Worm (Caenorhabditis elegans): ENCODE results near the gene cblc-1.

DNA sequence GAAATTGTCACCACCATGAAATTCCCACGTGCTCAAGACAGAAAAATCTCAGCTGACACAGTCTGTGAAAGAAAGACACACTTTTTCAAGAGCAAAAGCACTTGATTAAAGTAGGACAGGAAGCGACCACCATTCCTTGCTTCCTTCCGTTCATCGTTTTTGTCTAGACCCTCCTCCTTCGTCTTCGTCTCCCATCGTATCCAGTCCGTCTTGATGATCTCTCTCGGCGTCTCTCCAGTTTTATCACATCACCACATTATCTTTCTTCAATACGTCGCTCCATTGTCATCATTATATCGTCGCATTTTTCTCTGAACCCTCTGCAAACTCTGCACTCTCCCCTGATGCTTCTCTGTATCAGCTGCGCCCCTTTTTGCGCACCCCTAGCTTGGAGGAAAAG, 32.8 kb downstream of the cblc-1 start:
- TF ChIP-seq ztf-29 (GFP tag; IDR thresholded peaks at IDR 0.05) (no peak), klf-2 (GFP tag; conservative IDR thresholded peaks at IDR 0.05) (no peak)
